Worm (Caenorhabditis elegans): Measurements from ENCODE around the gene M199.136.

Gene M199.136

ce11 chrIV:15120746-15121145, 2.3 kb downstream of the M199.136 start, which contains the start of gene clec-189:
Gene clec-189 (plus strand): TSS chrIV:15120837.
- TF ChIP-seq ztf-16 (tag; optimal IDR thresholded peaks at IDR 0.05) (no peak), nhr-11 (tag; optimal IDR thresholded peaks at IDR 0.05) (no peak), nfya-1 (tag; optimal IDR thresholded peaks at IDR 0.05) (no peak), unc-3 (GFP tag; conservative IDR thresholded peaks at IDR 0.05) (no peak), unc-3 (tag; optimal IDR thresholded peaks at IDR 0.05) (no peak), eyg-1 (tag; optimal IDR thresholded peaks at IDR 0.05) (no peak), fkh-10 (GFP tag; optimal IDR thresholded peaks at IDR 0.05) (no peak), tbx-7 (tag; optimal IDR thresholded peaks at IDR 0.05) (no peak), ets-4 (tag; optimal IDR thresholded peaks at IDR 0.05) (no peak), sox-2 (GFP tag; IDR thresholded peaks at IDR 0.05) (no peak), npax-4 (tag; optimal IDR thresholded peaks at IDR 0.05) (no peak), ceh-24 (tag; optimal IDR thresholded peaks at IDR 0.05) (no peak), ref-2 (tag; optimal IDR thresholded peaks at IDR 0.05) (no peak), ceh-6 (GFP tag; optimal IDR thresholded peaks at IDR 0.05) (no peak), lin-11 (tag; optimal IDR thresholded peaks at IDR 0.05) (no peak), ceh-2 (tag; optimal IDR thresholded peaks at IDR 0.05) (no peak), mec-3 (tag; optimal IDR thresholded peaks at IDR 0.05; ENCODE audit: borderline replicate concordance) (no peak), ceh-19 (GFP tag; optimal IDR thresholded peaks at IDR 0.05) (no peak), ceh-14 (tag; optimal IDR thresholded peaks at IDR 0.05) (no peak), ceh-48 (tag; optimal IDR thresholded peaks at IDR 0.05) (no peak)

ce11 chrIV:15122882-15123281, 4.4 kb downstream of the M199.136 start, which contains the start of gene M199.7:
Gene M199.7 (plus strand): TSS chrIV:15123182.
- TF ChIP-seq elt-2 (tag; optimal IDR thresholded peaks at IDR 0.05) (no peak), rnt-1 (tag; optimal IDR thresholded peaks at IDR 0.05) (no peak), tbx-2 (tag; optimal IDR thresholded peaks at IDR 0.05) (no peak), pha-4 (tag; optimal IDR thresholded peaks at IDR 0.05) (no peak), pax-1 (tag; optimal IDR thresholded peaks at IDR 0.05) (no peak), pha-2 (tag; optimal IDR thresholded peaks at IDR 0.05) (no peak), eyg-1 (tag; optimal IDR thresholded peaks at IDR 0.05) (no peak), sox-2 (GFP tag; IDR thresholded peaks at IDR 0.05) (no peak), nfya-1 (tag; optimal IDR thresholded peaks at IDR 0.05) (no peak), hlh-30 (tag; optimal IDR thresholded peaks at IDR 0.05; ENCODE audit: insufficient read depth) (no peak), unc-42 (tag; optimal IDR thresholded peaks at IDR 0.05) (no peak), gmeb-2 (tag; optimal IDR thresholded peaks at IDR 0.05) (no peak), pros-1 (tag; optimal IDR thresholded peaks at IDR 0.05) (no peak), dve-1 (tag; optimal IDR thresholded peaks at IDR 0.05) (no peak), hlh-15 (tag; optimal IDR thresholded peaks at IDR 0.05) (no peak), ttx-3 (tag; optimal IDR thresholded peaks at IDR 0.05) (no peak), fkh-10 (GFP tag; optimal IDR thresholded peaks at IDR 0.05) (no peak), elt-4 (tag; optimal IDR thresholded peaks at IDR 0.05) (no peak), ceh-24 (tag; optimal IDR thresholded peaks at IDR 0.05) (no peak)

ce11 chrIV:15126021-15126420, 7.5 kb downstream of the M199.136 start, which contains the start of gene clec-190:
Gene clec-190 (minus strand): TSS chrIV:15126121.
- TF ChIP-seq madf-2 (tag; optimal IDR thresholded peaks at IDR 0.05) (no peak), pha-2 (tag; optimal IDR thresholded peaks at IDR 0.05) (no peak), ahr-1 (tag; optimal IDR thresholded peaks at IDR 0.05) (no peak), ceh-14 (tag; optimal IDR thresholded peaks at IDR 0.05) (no peak), sox-2 (GFP tag; IDR thresholded peaks at IDR 0.05) (no peak), ceh-30 (tag; optimal IDR thresholded peaks at IDR 0.05) (no peak), hlh-13 (GFP tag; optimal IDR thresholded peaks at IDR 0.05) (no peak), K02D7.2 (tag; optimal IDR thresholded peaks at IDR 0.05) (no peak), ceh-6 (GFP tag; optimal IDR thresholded peaks at IDR 0.05) (no peak), pat-9 (tag; optimal IDR thresholded peaks at IDR 0.05) (no peak), npax-4 (tag; optimal IDR thresholded peaks at IDR 0.05) (no peak), fax-1 (tag; optimal IDR thresholded peaks at IDR 0.05) (no peak), unc-3 (GFP tag; conservative IDR thresholded peaks at IDR 0.05) (no peak), unc-3 (tag; optimal IDR thresholded peaks at IDR 0.05) (no peak), ceh-18 (tag; optimal IDR thresholded peaks at IDR 0.05) (no peak), C08G9.2 (tag; optimal IDR thresholded peaks at IDR 0.05) (no peak), nhr-232 (tag; optimal IDR thresholded peaks at IDR 0.05) (no peak), pag-3 (tag; optimal IDR thresholded peaks at IDR 0.05; ENCODE audit: borderline replicate concordance) (no peak), C38D4.7 (GFP tag; optimal IDR thresholded peaks at IDR 0.05) (no peak), unc-42 (tag; optimal IDR thresholded peaks at IDR 0.05) (no peak)
